Worm (Caenorhabditis elegans) whole organism, late embryonic: Measurements from ENCODE around the gene ptp-4A2.

Source experiments
- ceh-34 ChIP-seq: sonication (generic microtip); optimal IDR thresholded peaks from 2 replicates; lab custom pipeline; 2016; ENCODE audit warnings: mild to moderate bottlenecking, missing genetic modification characterization, missing compliant biosample characterization
- unc-42 ChIP-seq: sonication (generic microtip); optimal IDR thresholded peaks from 2 replicates; lab custom pipeline; 2016; ENCODE audit warnings: missing genotype, missing genetic modification characterization, missing compliant biosample characterization
- unc-86 ChIP-seq: sonication (generic microtip); optimal IDR thresholded peaks from 2 replicates; lab custom pipeline; 2016; ENCODE audit warnings: missing genetic modification characterization, missing compliant biosample characterization

DNA sequence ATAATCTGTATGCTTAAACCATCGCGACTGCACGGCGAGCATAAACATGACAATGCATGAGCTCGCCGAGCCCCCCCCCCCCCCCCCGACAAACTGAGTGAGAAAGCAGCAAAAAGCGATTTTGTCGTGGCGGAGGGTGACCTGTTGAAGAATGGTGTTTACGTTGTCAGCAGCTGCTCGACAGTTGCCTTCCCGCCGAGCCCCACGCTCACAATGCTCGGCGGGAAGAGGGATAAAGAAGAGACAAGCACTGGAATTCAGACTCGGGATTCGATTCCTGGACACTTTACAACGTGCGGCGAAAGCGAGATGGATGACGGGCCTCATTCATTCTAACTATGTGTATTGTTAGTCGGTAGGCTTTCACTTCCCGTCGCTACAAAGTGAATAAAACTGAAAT lies 42.4 kb downstream of the ptp-4A2 start:
- TF ChIP-seq unc-86, result no peak
- no peak for TF ChIP-seq ceh-34 (tag; lab: Kevin White, UChicago)
- TF ChIP-seq unc-42 (tag; lab: Kevin White, UChicago), result no peak
